Worm (Caenorhabditis elegans) whole organism, mixed stage, embryonic: ENCODE data around the gene lpl-1.
A peak's percentile ranks its signal among the peaks of the same experiment; 100 is the strongest.

Experiments used
- M03D4.4 ChIP-seq: sonication (generic microtip); optimal IDR thresholded peaks from 2 replicates; lab custom pipeline; 2017; ENCODE audit warnings: mild to moderate bottlenecking, missing genetic modification characterization, missing compliant biosample characterization
- bed-3 ChIP-seq: fragments of 200-800 bp; sonication (Bioruptor generic); optimal IDR thresholded peaks from 3 replicates; lab custom pipeline; 2018; ENCODE audit warnings: mild to moderate bottlenecking, missing genetic modification characterization, moderate library complexity, missing compliant biosample characterization
- blmp-1 ChIP-seq: fragments of 150-350 bp; optimal IDR thresholded peaks from 2 replicates; lab custom pipeline; 2014; ENCODE audit warnings: missing biosample characterization, missing genetic modification characterization
- ceh-39 ChIP-seq: fragments of 150-350 bp; optimal IDR thresholded peaks from 2 replicates; lab custom pipeline; 2014; ENCODE audit warnings: missing biosample characterization, missing genetic modification characterization
- ceh-83 ChIP-seq: fragments of 200-800 bp; sonication (Bioruptor generic); optimal IDR thresholded peaks from 2 replicates; lab custom pipeline; 2018; ENCODE audit warnings: mild to moderate bottlenecking, missing genetic modification characterization, missing compliant biosample characterization
- ces-1 ChIP-seq: fragments of 150-350 bp; optimal IDR thresholded peaks from 2 replicates; lab custom pipeline; 2014; ENCODE audit warnings: missing biosample characterization, missing genetic modification reagents, missing genetic modification characterization
- cnd-1 ChIP-seq: fragments of 200-800 bp; sonication (Bioruptor generic); optimal IDR thresholded peaks from 2 replicates; lab custom pipeline; 2018; ENCODE audit warnings: mild to moderate bottlenecking, missing genetic modification characterization, missing compliant biosample characterization
- drap-1 ChIP-seq: fragments of 200-800 bp; sonication (Bioruptor generic); optimal IDR thresholded peaks from 3 replicates; lab custom pipeline; 2018; ENCODE audit warnings: mild to moderate bottlenecking, missing genetic modification characterization, missing compliant biosample characterization
- elt-1 ChIP-seq: sonication (generic microtip); optimal IDR thresholded peaks from 2 replicates; lab custom pipeline; 2017; ENCODE audit warnings: missing genetic modification characterization, mild to moderate bottlenecking, missing compliant biosample characterization, antibody characterized with exemption, moderate library complexity, borderline replicate concordance; ENCODE audit not compliant: insufficient read depth
- elt-3 ChIP-seq: fragments of 150-350 bp; optimal IDR thresholded peaks from 2 replicates; lab custom pipeline; 2014; ENCODE audit warnings: missing biosample characterization, missing genetic modification characterization
- flh-1 ChIP-seq: fragments of 200-800 bp; sonication (Bioruptor generic); optimal IDR thresholded peaks from 2 replicates; lab custom pipeline; 2018; ENCODE audit warnings: mild to moderate bottlenecking, missing genetic modification characterization, moderate library complexity, missing compliant biosample characterization
- ham-2 ChIP-seq: fragments of 200-800 bp; sonication (Bioruptor generic); optimal IDR thresholded peaks from 2 replicates; lab custom pipeline; 2018; ENCODE audit warnings: mild to moderate bottlenecking, missing genetic modification characterization, missing compliant biosample characterization
- hlh-1 ChIP-seq: fragments of 150-350 bp; optimal IDR thresholded peaks from 2 replicates; lab custom pipeline; 2014; ENCODE audit warnings: missing biosample characterization, missing genetic modification reagents, missing genetic modification characterization
- lin-13 ChIP-seq: fragments of 150-350 bp; optimal IDR thresholded peaks from 2 replicates; lab custom pipeline; 2014; ENCODE audit warnings: missing biosample characterization, missing genetic modification characterization
- lin-32 ChIP-seq: fragments of 200-800 bp; sonication (Bioruptor generic); optimal IDR thresholded peaks from 2 replicates; lab custom pipeline; 2018; ENCODE audit warnings: mild to moderate bottlenecking, missing genetic modification characterization, missing compliant biosample characterization
- lsy-2 ChIP-seq: fragments of 150-350 bp; optimal IDR thresholded peaks from 2 replicates; lab custom pipeline; 2014; ENCODE audit warnings: missing biosample characterization, missing genetic modification characterization
- mab-5 ChIP-seq: fragments of 150-350 bp; optimal IDR thresholded peaks from 2 replicates; lab custom pipeline; 2014; ENCODE audit warnings: missing biosample characterization, missing genetic modification characterization
- mep-1 ChIP-seq: fragments of 150-350 bp; optimal IDR thresholded peaks from 2 replicates; lab custom pipeline; 2017; ENCODE audit warnings: missing biosample characterization, missing genetic modification reagents, missing genetic modification characterization, inconsistent platforms
- mls-2 ChIP-seq: sonication (generic microtip); optimal IDR thresholded peaks from 2 replicates; lab custom pipeline; 2016; ENCODE audit warnings: mild to moderate bottlenecking, missing genetic modification characterization, moderate library complexity, missing compliant biosample characterization
- nhr-12 ChIP-seq: fragments of 150-350 bp; optimal IDR thresholded peaks from 2 replicates; lab custom pipeline; 2014; ENCODE audit warnings: missing biosample characterization, missing genetic modification characterization
- nhr-237 ChIP-seq: fragments of 150-350 bp; optimal IDR thresholded peaks from 2 replicates; lab custom pipeline; 2014; ENCODE audit warnings: missing biosample characterization, missing genetic modification characterization
- nhr-28 ChIP-seq: fragments of 150-350 bp; optimal IDR thresholded peaks from 2 replicates; lab custom pipeline; 2014; ENCODE audit warnings: missing biosample characterization, missing genetic modification characterization
- pha-4 ChIP-seq: fragments of 150-350 bp; optimal IDR thresholded peaks from 2 replicates; lab custom pipeline; 2018; ENCODE audit warnings: missing biosample characterization, missing genetic modification reagents, missing genetic modification characterization
- snpc-4 ChIP-seq: fragments of 150-350 bp; optimal IDR thresholded peaks from 2 replicates; lab custom pipeline; 2014; ENCODE audit warnings: missing biosample characterization, missing genetic modification characterization
- tbx-8 ChIP-seq: fragments of 200-800 bp; sonication (Bioruptor generic); optimal IDR thresholded peaks from 2 replicates; lab custom pipeline; 2018; ENCODE audit warnings: mild to moderate bottlenecking, missing genetic modification characterization, moderate library complexity, missing compliant biosample characterization
- unc-120 ChIP-seq: sonication (generic microtip); optimal IDR thresholded peaks from 2 replicates; lab custom pipeline; 2017; ENCODE audit warnings: missing genetic modification characterization, missing compliant biosample characterization; ENCODE audit not compliant: poor library complexity, severe bottlenecking
- unc-39 ChIP-seq: fragments of 150-350 bp; optimal IDR thresholded peaks from 2 replicates; lab custom pipeline; 2014; ENCODE audit warnings: missing biosample characterization, missing genetic modification characterization
- zip-8 ChIP-seq: fragments of 150-350 bp; optimal IDR thresholded peaks from 2 replicates; lab custom pipeline; 2014; ENCODE audit warnings: missing biosample characterization, missing genetic modification characterization
- ztf-11 ChIP-seq: fragments of 150-350 bp; optimal IDR thresholded peaks from 2 replicates; lab custom pipeline; 2014; ENCODE audit warnings: missing biosample characterization, missing genetic modification characterization

Gene lpl-1

DNA sequence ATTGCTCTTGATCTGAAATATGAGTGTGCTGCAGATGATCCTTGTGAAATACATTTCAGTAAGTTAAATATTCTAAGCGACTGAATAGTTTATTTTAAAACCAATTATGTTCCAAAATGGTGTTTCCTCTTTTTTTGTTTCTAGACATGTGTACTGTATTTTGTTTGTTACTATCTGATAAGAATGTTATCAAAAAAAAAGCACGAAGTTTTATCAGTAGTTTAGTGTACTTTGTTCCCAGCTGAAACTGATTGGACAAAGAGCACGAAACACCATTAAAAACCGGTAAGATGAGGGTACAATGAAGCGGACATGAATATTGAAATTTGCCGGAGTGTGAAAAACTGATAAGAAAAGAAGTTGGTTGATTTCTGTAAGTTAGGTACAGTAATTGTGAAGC, 23.6 kb downstream of the lpl-1 start:
- TF ChIP-seq blmp-1 (tag; lab: Kevin White, UChicago): no peak
- TF ChIP-seq flh-1: no peak
- TF ChIP-seq hlh-1 (tag; lab: Kevin White, UChicago): no peak
- no peak for TF ChIP-seq cnd-1 (tag; lab: Kevin White, UChicago)
- no peak for TF ChIP-seq lsy-2 (tag; lab: Kevin White, UChicago)
- no peak for TF ChIP-seq unc-39 (tag; lab: Kevin White, UChicago)
- no peak for TF ChIP-seq nhr-12 (tag; lab: Kevin White, UChicago)
- no peak for TF ChIP-seq elt-3 (tag; lab: Kevin White, UChicago)
- TF ChIP-seq nhr-237: no peak
- TF ChIP-seq tbx-8 (GFP tag; lab: Kevin White, UChicago): no peak
- TF ChIP-seq ces-1 (GFP tag; lab: Kevin White, UChicago): no peak
- no peak for TF ChIP-seq elt-1
- no peak for TF ChIP-seq lin-13
- no peak for TF ChIP-seq ztf-11 (tag; lab: Kevin White, UChicago)
- no peak for TF ChIP-seq mep-1 (tag; lab: Kevin White, UChicago)
- TF ChIP-seq drap-1 (GFP tag; lab: Kevin White, UChicago): no peak
- TF ChIP-seq zip-8 (tag; lab: Kevin White, UChicago): no peak
- TF ChIP-seq ceh-83 (GFP tag; lab: Kevin White, UChicago): no peak
- no peak for TF ChIP-seq unc-120

DNA sequence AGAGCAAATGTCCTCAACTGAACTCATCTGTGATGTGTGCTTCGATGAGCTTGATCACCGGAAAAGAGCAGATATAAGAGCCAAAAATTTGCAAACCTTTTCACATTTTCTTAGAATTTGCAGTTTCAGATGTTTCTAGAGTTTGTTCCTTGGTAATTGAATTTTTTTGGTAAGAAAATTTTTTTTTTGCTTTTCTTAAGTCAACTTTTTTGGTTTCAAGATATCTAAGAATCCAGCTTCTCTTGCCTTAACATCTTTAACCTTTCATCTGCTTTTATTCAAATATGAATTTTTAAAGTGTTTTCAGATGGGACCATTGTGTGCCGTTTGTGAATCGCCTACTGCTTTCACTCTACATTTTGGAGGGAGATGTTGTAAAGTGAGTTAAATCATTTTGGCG, 24.1 kb downstream of the lpl-1 start, which contains the start of gene nhr-11:
Gene nhr-11, plus strand, starts transcription at position 301 of the 400 bp plus-strand sequence.
- TF ChIP-seq ztf-11 (tag; lab: Kevin White, UChicago): no peak
- TF ChIP-seq nhr-237: no peak
- TF ChIP-seq bed-3 (GFP tag; lab: Kevin White, UChicago): no peak
- TF ChIP-seq unc-39 (tag; lab: Kevin White, UChicago): no peak
- TF ChIP-seq snpc-4 (tag; lab: Kevin White, UChicago): no peak
- TF ChIP-seq elt-3 (tag; lab: Kevin White, UChicago): no peak
- no peak for TF ChIP-seq blmp-1 (tag; lab: Kevin White, UChicago)
- no peak for TF ChIP-seq lin-13

DNA sequence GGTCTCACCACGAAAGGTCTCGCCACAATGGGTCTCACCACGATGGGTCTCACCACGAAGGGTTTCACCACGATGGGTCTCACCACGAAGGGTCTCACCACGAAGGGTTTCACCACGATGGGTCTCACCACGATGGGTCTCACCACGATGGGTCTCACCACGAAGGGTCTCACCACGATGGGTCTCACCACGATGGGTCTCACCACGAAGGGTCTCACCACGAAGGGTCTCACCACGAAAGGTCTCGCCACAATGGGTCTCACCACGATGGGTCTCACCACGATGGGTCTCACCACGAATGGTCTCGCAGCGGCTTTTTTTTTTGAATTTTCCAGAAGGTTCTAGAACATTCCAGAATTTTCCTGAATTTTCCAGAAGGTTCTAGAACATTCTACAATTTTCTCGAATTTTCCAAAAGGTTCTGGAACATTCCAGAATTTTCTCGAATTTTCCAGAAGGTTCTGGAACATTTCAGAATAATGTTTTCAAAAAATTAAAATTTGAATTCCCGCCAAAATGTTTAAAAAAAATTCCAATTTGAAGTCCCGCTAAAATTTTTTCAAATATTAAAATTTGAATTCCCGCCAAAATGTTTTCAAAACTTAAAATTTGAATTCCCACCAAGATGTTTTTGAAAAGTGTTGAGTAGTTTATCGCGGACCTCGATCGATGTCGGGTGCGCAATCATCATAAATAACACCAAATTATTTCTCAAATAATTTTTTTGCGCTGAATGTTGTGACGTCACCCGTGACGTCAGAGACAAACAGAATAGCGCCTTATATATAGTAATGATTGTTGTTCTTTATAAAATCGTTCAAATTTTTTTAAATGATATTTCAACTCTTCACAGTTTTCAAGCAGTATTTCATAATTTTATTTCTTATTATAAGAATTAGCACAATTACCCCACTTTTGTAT, 26.3 kb downstream of the lpl-1 start:
- TF ChIP-seq zip-8 (tag; lab: Kevin White, UChicago): peak; percentile 58

DNA sequence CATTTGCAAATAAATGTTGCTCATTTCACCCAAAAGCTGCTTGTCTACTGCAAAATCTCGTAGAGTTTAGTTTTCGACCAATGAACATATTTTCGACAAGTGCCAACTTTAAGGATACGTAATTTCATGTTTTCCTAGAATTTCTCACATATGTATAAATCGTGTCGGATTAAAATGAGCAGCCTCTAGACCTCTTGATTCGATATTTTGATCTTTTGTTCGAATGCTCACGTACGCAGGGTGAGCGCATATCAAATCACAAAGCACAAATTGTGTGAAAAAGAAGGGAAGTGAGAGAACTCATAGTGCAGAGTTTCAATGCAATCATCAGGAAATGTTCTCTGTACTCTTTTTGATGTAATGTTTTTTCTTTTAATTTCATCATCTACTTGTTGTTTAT, 30.3 kb downstream of the lpl-1 start:
- TF ChIP-seq flh-1: no peak
- TF ChIP-seq ces-1 (GFP tag; lab: Kevin White, UChicago): no peak
- TF ChIP-seq drap-1 (GFP tag; lab: Kevin White, UChicago): no peak
- TF ChIP-seq elt-1: no peak
- no peak for TF ChIP-seq mab-5 (tag; lab: Kevin White, UChicago)
- TF ChIP-seq nhr-237: no peak
- TF ChIP-seq blmp-1 (tag; lab: Kevin White, UChicago): no peak

DNA sequence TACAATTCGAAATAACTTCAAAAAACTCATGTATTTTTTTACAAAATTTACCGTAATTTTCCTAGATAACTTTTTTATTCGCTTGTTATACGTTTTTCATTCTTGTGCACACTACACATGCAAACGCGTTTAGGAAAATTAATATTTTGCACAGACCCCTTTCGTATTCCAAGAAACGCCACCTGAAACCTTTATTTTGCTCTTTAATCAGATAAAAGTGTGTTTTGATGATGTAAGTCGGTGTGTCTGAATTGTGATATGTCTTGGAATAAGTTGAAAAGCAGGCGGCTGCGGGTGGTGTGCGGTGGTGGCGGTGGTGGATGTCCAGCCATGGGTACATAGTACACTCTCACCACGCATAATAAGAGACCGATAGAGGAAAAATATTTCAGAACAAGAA, 40.4 kb downstream of the lpl-1 start:
- no peak for TF ChIP-seq ces-1 (GFP tag; lab: Kevin White, UChicago)
- no peak for TF ChIP-seq cnd-1 (tag; lab: Kevin White, UChicago)
- TF ChIP-seq blmp-1 (tag; lab: Kevin White, UChicago): no peak
- TF ChIP-seq drap-1 (GFP tag; lab: Kevin White, UChicago): no peak
- no peak for TF ChIP-seq mls-2 (tag; lab: Kevin White, UChicago)
- no peak for TF ChIP-seq unc-39 (tag; lab: Kevin White, UChicago)
- TF ChIP-seq ceh-39 (tag; lab: Kevin White, UChicago): no peak
- TF ChIP-seq M03D4.4 (tag; lab: Kevin White, UChicago): no peak
- no peak for TF ChIP-seq nhr-28
- TF ChIP-seq ceh-83 (GFP tag; lab: Kevin White, UChicago): no peak

DNA sequence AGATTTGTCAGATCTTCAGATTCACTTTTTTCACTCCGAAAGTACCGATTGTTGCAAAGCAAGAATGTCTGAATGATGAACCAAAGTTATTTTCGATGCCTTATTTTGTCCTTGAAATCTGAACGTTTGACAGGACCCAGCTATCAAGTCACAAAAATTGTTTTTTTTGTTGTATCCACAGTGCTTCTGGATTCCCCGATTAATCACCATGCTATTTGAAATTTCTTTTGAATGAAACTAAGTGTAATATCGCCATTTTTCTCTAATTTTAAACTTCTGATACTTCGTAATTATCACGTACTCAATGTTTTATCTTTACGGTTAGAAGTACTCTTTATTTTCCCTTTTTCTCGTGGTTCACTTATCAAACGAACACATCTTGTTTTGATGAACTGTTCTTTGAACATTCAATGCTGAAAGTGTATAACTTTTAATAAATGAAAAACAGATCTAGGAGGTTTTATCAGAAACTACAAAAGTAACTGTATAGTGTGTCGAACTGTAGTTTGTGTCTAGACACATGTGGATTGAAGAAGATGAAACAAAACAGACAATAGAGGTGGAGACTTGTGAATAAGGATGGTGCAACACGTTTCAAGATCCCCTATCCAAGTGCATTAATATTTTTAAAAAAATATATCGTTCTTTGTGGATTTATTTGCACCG, 42.2 kb downstream of the lpl-1 start:
- TF ChIP-seq pha-4 (tag; lab: Kevin White, UChicago) (no peak), nhr-28 (no peak), mep-1 (tag; lab: Kevin White, UChicago) (no peak), drap-1 (GFP tag; lab: Kevin White, UChicago) (no peak), lin-32 (GFP tag; lab: Kevin White, UChicago) (no peak), ham-2 (no peak), blmp-1 (tag; lab: Kevin White, UChicago) (no peak), bed-3 (GFP tag; lab: Kevin White, UChicago) (no peak), ces-1 (GFP tag; lab: Kevin White, UChicago) (no peak)
